Fruit fly (Drosophila melanogaster): ENCODE measurements around the gene Pdp1.
A peak's percentile ranks its signal among the peaks of the same experiment; 100 is the strongest.

Pdp1 gene

DNA sequence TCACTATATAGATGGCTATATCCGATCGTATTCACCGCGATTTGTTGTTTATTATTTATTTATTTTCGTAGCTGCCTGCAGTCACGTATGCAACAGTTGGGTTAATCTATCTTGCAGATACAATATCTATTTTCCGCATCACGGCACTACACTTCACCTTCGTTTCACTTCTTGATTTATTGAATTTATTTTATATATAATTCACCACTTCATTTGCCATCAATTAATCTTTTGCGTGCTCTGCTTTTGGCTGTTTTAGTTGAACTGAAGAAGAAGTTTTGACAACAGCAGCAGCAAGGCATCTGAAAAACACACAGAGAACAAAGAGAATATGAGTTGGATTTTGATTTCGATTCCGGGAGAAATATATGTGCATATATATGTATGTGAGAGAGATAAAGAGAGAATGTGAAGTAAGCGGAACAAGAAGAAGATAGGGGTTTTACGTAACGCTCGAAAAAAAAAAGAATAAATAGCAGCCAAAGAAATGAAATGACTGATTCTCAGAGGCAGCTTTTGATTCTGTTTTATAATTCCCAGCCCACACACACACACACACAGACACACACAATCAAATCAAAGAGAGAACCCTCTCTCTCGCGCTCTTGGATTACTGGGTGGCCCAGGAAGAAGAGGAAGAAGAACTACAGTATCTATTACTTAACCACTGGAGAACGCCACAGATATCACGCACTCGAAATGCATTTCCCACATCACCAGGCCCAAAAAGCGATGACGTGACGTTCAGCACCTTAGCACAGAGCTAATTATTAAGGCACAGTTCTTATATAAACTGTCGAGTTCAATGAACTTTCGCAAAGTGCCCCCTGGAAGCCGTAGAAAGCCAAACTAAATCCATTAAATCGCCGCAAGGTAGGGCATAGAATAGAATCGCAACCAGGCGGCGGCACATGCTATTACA is 62.5 kb downstream of the Pdp1 start (continued):
- peak; percentile 39 for TF ChIP-seq sd (tag; optimal IDR thresholded peaks at IDR 0.05)
- TF ChIP-seq CG3163 (GFP tag; optimal IDR thresholded peaks at IDR 0.05) = peak; percentile 95
- TF ChIP-seq nom (GFP tag; optimal IDR thresholded peaks at IDR 0.05) = peak; percentile 62
- TF ChIP-seq corto (GFP tag; optimal IDR thresholded peaks at IDR 0.05) = peak; percentile 12
- TF ChIP-seq CG17912 (GFP tag; optimal IDR thresholded peaks at IDR 0.05) = no peak
- no peak for TF ChIP-seq CG8281 (tag; optimal IDR thresholded peaks at IDR 0.05)
- TF ChIP-seq HmgD (GFP tag; optimal IDR thresholded peaks at IDR 0.05) = no peak
- TF ChIP-seq CG16813 (GFP tag; IDR thresholded peaks at IDR 0.05; ENCODE audit: partially characterized antibody) = no peak
- no peak for TF ChIP-seq abd-A (tag; optimal IDR thresholded peaks at IDR 0.05)
- TF ChIP-seq Pdp1 (GFP tag; optimal IDR thresholded peaks at IDR 0.05) = peak in 1 of 2 experiments; percentile 100
- TF ChIP-seq yki (optimal IDR thresholded peaks at IDR 0.05) = peak; percentile 45
- TF ChIP-seq CG2678 (tag; optimal IDR thresholded peaks at IDR 0.05) = peak; percentile 7
- TF ChIP-seq vvl (GFP tag; IDR thresholded peaks at IDR 0.05) = 0 out of 2 replicates have a peak, but pooled peaks have one; percentile 16
- peak; percentile 31 for TF ChIP-seq D19A (tag; optimal IDR thresholded peaks at IDR 0.05)
- TF ChIP-seq Trl (optimal IDR thresholded peaks at IDR 0.05) = peak; percentile 89 to 95
- TF ChIP-seq Trl (GFP tag; optimal IDR thresholded peaks at IDR 0.05) = no peak
- TF ChIP-seq ci (GFP tag; IDR thresholded peaks at IDR 0.05) = peak; percentile 75
- TF ChIP-seq CG11504 (tag; optimal IDR thresholded peaks at IDR 0.05) = peak; percentile 65
- TF ChIP-seq sug (tag; optimal IDR thresholded peaks at IDR 0.05) = peak; percentile 66
- TF ChIP-seq aop (GFP tag; IDR thresholded peaks at IDR 0.05) = no peak; the same call in 1 of the 2 replicates
- peak in 1 of 2 experiments; percentile 7 for TF ChIP-seq eve (GFP tag; optimal IDR thresholded peaks at IDR 0.05)
- no peak for TF ChIP-seq ato (GFP tag; IDR thresholded peaks at IDR 0.05; ENCODE audit: partially characterized antibody)
- no peak for TF ChIP-seq dimm (GFP tag; IDR thresholded peaks at IDR 0.05)
- peak; percentile 48 for TF ChIP-seq pros (GFP tag; optimal IDR thresholded peaks at IDR 0.05)
- peak in 1 of 2 experiments; percentile 28 for TF ChIP-seq bsh (GFP tag; optimal IDR thresholded peaks at IDR 0.05)
- TF ChIP-seq crc (GFP tag; optimal IDR thresholded peaks at IDR 0.05) = no peak
- TF ChIP-seq CG2199 (GFP tag; IDR thresholded peaks at IDR 0.05) = peak; percentile 48; the same call in 1 of the 3 replicates
- TF ChIP-seq en (GFP tag; optimal IDR thresholded peaks at IDR 0.05) = no peak
- no peak for TF ChIP-seq CG2712 (tag; optimal IDR thresholded peaks at IDR 0.05)
- TF ChIP-seq CG7987 (GFP tag; optimal IDR thresholded peaks at IDR 0.05) = peak; percentile 5
- peak; percentile 80 for TF ChIP-seq cg (GFP tag; optimal IDR thresholded peaks at IDR 0.05)
- peak; percentile 72 for TF ChIP-seq Jarid2 (GFP tag; optimal IDR thresholded peaks at IDR 0.05)
- TF ChIP-seq CG9437 (GFP tag; optimal IDR thresholded peaks at IDR 0.05) = peak; percentile 83
- peak; percentile 49 for TF ChIP-seq kni (GFP tag; optimal IDR thresholded peaks at IDR 0.05)
- TF ChIP-seq exex (tag; optimal IDR thresholded peaks at IDR 0.05) = peak; percentile 75

DNA sequence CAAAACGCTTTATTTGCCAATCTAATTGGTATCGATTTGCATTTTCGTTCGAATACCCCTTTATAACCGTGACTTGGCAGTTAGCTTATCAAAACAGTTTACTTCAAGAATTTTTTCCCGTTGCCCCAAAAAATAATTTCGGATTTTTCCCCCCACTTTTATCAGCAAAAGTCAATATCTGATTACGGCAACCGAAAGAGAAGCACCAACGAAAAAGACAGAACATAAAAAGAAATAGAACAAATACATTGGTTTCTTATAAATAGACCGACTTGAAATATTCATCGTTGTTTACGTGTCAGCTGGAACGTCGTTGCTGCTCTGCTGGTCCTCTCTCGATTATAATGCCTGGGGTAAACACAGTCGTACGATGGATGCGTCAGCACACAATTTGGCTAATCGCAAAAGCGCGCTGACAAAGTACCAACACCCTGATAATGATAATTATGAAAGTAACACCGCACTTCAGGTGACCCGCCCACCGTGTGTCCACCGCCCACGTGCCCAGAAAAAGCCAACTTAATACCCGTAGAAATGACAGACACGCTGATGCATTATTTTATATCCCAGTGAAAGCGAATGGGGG is 65.8 kb downstream of the Pdp1 start:
- TF ChIP-seq CG6683 (GFP tag; optimal IDR thresholded peaks at IDR 0.05) (no peak), sug (tag; optimal IDR thresholded peaks at IDR 0.05) (peak; percentile 58), jigr1 (GFP tag; IDR thresholded peaks at IDR 0.05) (no peak), Hand (GFP tag; optimal IDR thresholded peaks at IDR 0.05) (no peak), CG14667 (GFP tag; IDR thresholded peaks at IDR 0.05) (no peak), sd (tag; optimal IDR thresholded peaks at IDR 0.05) (peak; percentile 74), gsb-n (tag; optimal IDR thresholded peaks at IDR 0.05) (no peak), exex (tag; optimal IDR thresholded peaks at IDR 0.05) (peak; percentile 84), GATAe (GFP tag; conservative IDR thresholded peaks at IDR 0.05) (0 out of 2 replicates have a peak, but pooled peaks have one; percentile 44), Med (GFP tag) (peak; percentile 42), lab (GFP tag; optimal IDR thresholded peaks at IDR 0.05) (peak; percentile 43), esg (GFP tag; conservative IDR thresholded peaks at IDR 0.05) (no peak), Blimp-1 (GFP tag; optimal IDR thresholded peaks at IDR 0.05) (peak; percentile 10), Pdp1 (GFP tag; optimal IDR thresholded peaks at IDR 0.05) (peak in 1 of 2 experiments; percentile 58), CG34376 (GFP tag; optimal IDR thresholded peaks at IDR 0.05) (peak; percentile 61), mirr (GFP tag; optimal IDR thresholded peaks at IDR 0.05) (peak; percentile 33), onecut (GFP tag; IDR thresholded peaks at IDR 0.05) (no peak)
